Worm (Caenorhabditis elegans) whole organism, mixed stage, embryonic: ENCODE results near the gene spig-3.
"Not testable (repeated sequence)": the region's sequence is repeated elsewhere in the genome, so short reads cannot be mapped to it uniquely, and the experiment has no call there.

Experiments
- M03D4.4 ChIP-seq: sonication (generic microtip); optimal IDR thresholded peaks from 2 replicates; lab custom pipeline; 2017; ENCODE audit warnings: mild to moderate bottlenecking, missing genetic modification characterization, missing compliant biosample characterization
- bed-3 ChIP-seq: fragments of 200-800 bp; sonication (Bioruptor generic); optimal IDR thresholded peaks from 3 replicates; lab custom pipeline; 2018; ENCODE audit warnings: mild to moderate bottlenecking, missing genetic modification characterization, moderate library complexity, missing compliant biosample characterization
- blmp-1 ChIP-seq: fragments of 150-350 bp; optimal IDR thresholded peaks from 2 replicates; lab custom pipeline; 2014; ENCODE audit warnings: missing biosample characterization, missing genetic modification characterization
- ceh-83 ChIP-seq: fragments of 200-800 bp; sonication (Bioruptor generic); optimal IDR thresholded peaks from 2 replicates; lab custom pipeline; 2018; ENCODE audit warnings: mild to moderate bottlenecking, missing genetic modification characterization, missing compliant biosample characterization
- ces-1 ChIP-seq: fragments of 150-350 bp; optimal IDR thresholded peaks from 2 replicates; lab custom pipeline; 2014; ENCODE audit warnings: missing biosample characterization, missing genetic modification reagents, missing genetic modification characterization
- cnd-1 ChIP-seq: fragments of 200-800 bp; sonication (Bioruptor generic); optimal IDR thresholded peaks from 2 replicates; lab custom pipeline; 2018; ENCODE audit warnings: mild to moderate bottlenecking, missing genetic modification characterization, missing compliant biosample characterization
- elt-1 ChIP-seq: sonication (generic microtip); optimal IDR thresholded peaks from 2 replicates; lab custom pipeline; 2017; ENCODE audit warnings: missing genetic modification characterization, mild to moderate bottlenecking, missing compliant biosample characterization, antibody characterized with exemption, moderate library complexity, borderline replicate concordance; ENCODE audit not compliant: insufficient read depth
- elt-3 ChIP-seq: fragments of 150-350 bp; optimal IDR thresholded peaks from 2 replicates; lab custom pipeline; 2014; ENCODE audit warnings: missing biosample characterization, missing genetic modification characterization
- flh-1 ChIP-seq: fragments of 200-800 bp; sonication (Bioruptor generic); optimal IDR thresholded peaks from 2 replicates; lab custom pipeline; 2018; ENCODE audit warnings: mild to moderate bottlenecking, missing genetic modification characterization, moderate library complexity, missing compliant biosample characterization
- ham-2 ChIP-seq: fragments of 200-800 bp; sonication (Bioruptor generic); optimal IDR thresholded peaks from 2 replicates; lab custom pipeline; 2018; ENCODE audit warnings: mild to moderate bottlenecking, missing genetic modification characterization, missing compliant biosample characterization
- lin-13 ChIP-seq: fragments of 150-350 bp; optimal IDR thresholded peaks from 2 replicates; lab custom pipeline; 2014; ENCODE audit warnings: missing biosample characterization, missing genetic modification characterization
- lin-32 ChIP-seq: fragments of 200-800 bp; sonication (Bioruptor generic); optimal IDR thresholded peaks from 2 replicates; lab custom pipeline; 2018; ENCODE audit warnings: mild to moderate bottlenecking, missing genetic modification characterization, missing compliant biosample characterization
- lsy-2 ChIP-seq: fragments of 150-350 bp; optimal IDR thresholded peaks from 2 replicates; lab custom pipeline; 2014; ENCODE audit warnings: missing biosample characterization, missing genetic modification characterization
- mab-5 ChIP-seq: fragments of 150-350 bp; optimal IDR thresholded peaks from 2 replicates; lab custom pipeline; 2014; ENCODE audit warnings: missing biosample characterization, missing genetic modification characterization
- mep-1 ChIP-seq: fragments of 150-350 bp; optimal IDR thresholded peaks from 2 replicates; lab custom pipeline; 2017; ENCODE audit warnings: missing biosample characterization, missing genetic modification reagents, missing genetic modification characterization, inconsistent platforms
- mls-2 ChIP-seq: sonication (generic microtip); optimal IDR thresholded peaks from 2 replicates; lab custom pipeline; 2016; ENCODE audit warnings: mild to moderate bottlenecking, missing genetic modification characterization, moderate library complexity, missing compliant biosample characterization
- nhr-12 ChIP-seq: fragments of 150-350 bp; optimal IDR thresholded peaks from 2 replicates; lab custom pipeline; 2014; ENCODE audit warnings: missing biosample characterization, missing genetic modification characterization
- nhr-2 ChIP-seq: fragments of 150-350 bp; optimal IDR thresholded peaks from 2 replicates; lab custom pipeline; 2014; ENCODE audit warnings: missing biosample characterization, missing genetic modification characterization
- nhr-237 ChIP-seq: fragments of 150-350 bp; optimal IDR thresholded peaks from 2 replicates; lab custom pipeline; 2014; ENCODE audit warnings: missing biosample characterization, missing genetic modification characterization
- nhr-28 ChIP-seq: fragments of 150-350 bp; optimal IDR thresholded peaks from 2 replicates; lab custom pipeline; 2014; ENCODE audit warnings: missing biosample characterization, missing genetic modification characterization
- sem-2 ChIP-seq: fragments of 200-800 bp; sonication (Bioruptor generic); optimal IDR thresholded peaks from 2 replicates; lab custom pipeline; 2018; ENCODE audit warnings: mild to moderate bottlenecking, missing genetic modification characterization, missing compliant biosample characterization
- snpc-4 ChIP-seq: fragments of 150-350 bp; optimal IDR thresholded peaks from 2 replicates; lab custom pipeline; 2014; ENCODE audit warnings: missing biosample characterization, missing genetic modification characterization
- sptf-1 ChIP-seq: sonication (generic microtip); optimal IDR thresholded peaks from 2 replicates; lab custom pipeline; 2017; ENCODE audit warnings: mild to moderate bottlenecking, missing genetic modification characterization, moderate library complexity, missing compliant biosample characterization
- tbx-8 ChIP-seq: fragments of 200-800 bp; sonication (Bioruptor generic); optimal IDR thresholded peaks from 2 replicates; lab custom pipeline; 2018; ENCODE audit warnings: mild to moderate bottlenecking, missing genetic modification characterization, moderate library complexity, missing compliant biosample characterization
- unc-39 ChIP-seq: fragments of 150-350 bp; optimal IDR thresholded peaks from 2 replicates; lab custom pipeline; 2014; ENCODE audit warnings: missing biosample characterization, missing genetic modification characterization
- unc-62 ChIP-seq: fragments of 150-350 bp; optimal IDR thresholded peaks from 2 replicates; lab custom pipeline; 2014; ENCODE audit warnings: missing biosample characterization, missing genetic modification reagents, missing genetic modification characterization
- zip-8 ChIP-seq: fragments of 150-350 bp; optimal IDR thresholded peaks from 2 replicates; lab custom pipeline; 2014; ENCODE audit warnings: missing biosample characterization, missing genetic modification characterization
- ztf-11 ChIP-seq: fragments of 150-350 bp; optimal IDR thresholded peaks from 2 replicates; lab custom pipeline; 2014; ENCODE audit warnings: missing biosample characterization, missing genetic modification characterization

The spig-3 gene

ce11 chrV:14285803-14286202, 13.7 kb downstream of the spig-3 start, which contains the start of gene F40G12.11:
TSS of gene F40G12.11 (plus strand) at chrV:14286171.
- TF ChIP-seq nhr-28 (tag; lab: Kevin White, UChicago) (no peak), ceh-83 (GFP tag; lab: Kevin White, UChicago) (no peak), nhr-2 (no peak), zip-8 (tag; lab: Kevin White, UChicago) (no peak), ces-1 (GFP tag; lab: Kevin White, UChicago) (no peak), bed-3 (GFP tag; lab: Kevin White, UChicago) (no peak), sptf-1 (tag; lab: Kevin White, UChicago) (no peak), unc-62 (GFP tag; lab: Kevin White, UChicago) (no peak), elt-3 (no peak), snpc-4 (no peak), ztf-11 (tag; lab: Kevin White, UChicago) (no peak)

ce11 chrV:14283241-14283640, 16.2 kb downstream of the spig-3 start, which contains the start of gene F40G12.10:
TSS of gene F40G12.10 (plus strand) at chrV:14283541.
- TF ChIP-seq nhr-237 (tag; lab: Kevin White, UChicago) (no peak), blmp-1 (tag; lab: Kevin White, UChicago) (no peak), ham-2 (GFP tag; lab: Kevin White, UChicago) (no peak), lin-32 (GFP tag; lab: Kevin White, UChicago) (no peak)

ce11 chrV:14282222-14282709, 17.2 kb downstream of the spig-3 start, which contains the start of the genes srt-74 and F40G12.9:
TSS of gene srt-74 (minus strand) at chrV:14282322.
TSS of gene F40G12.9 (plus strand) at chrV:14282659.
- TF ChIP-seq elt-3 (no peak), M03D4.4 (tag; lab: Kevin White, UChicago) (no peak), lin-32 (GFP tag; lab: Kevin White, UChicago) (no peak), elt-1 (tag; lab: Kevin White, UChicago) (no peak), ztf-11 (tag; lab: Kevin White, UChicago) (no peak), snpc-4 (no peak), ham-2 (GFP tag; lab: Kevin White, UChicago) (no peak), sptf-1 (tag; lab: Kevin White, UChicago) (no peak), nhr-2 (no peak), unc-62 (GFP tag; lab: Kevin White, UChicago) (no peak), mep-1 (no peak), sem-2 (GFP tag; lab: Kevin White, UChicago) (no peak)
- TF ChIP-seq, all 35 proteins: peak for 0

ce11 chrV:14279777-14280176, 19.7 kb downstream of the spig-3 start, which contains the start of gene srt-33:
TSS of gene srt-33 (minus strand) at chrV:14279877.
- TF ChIP-seq tbx-8 (GFP tag; lab: Kevin White, UChicago) (no peak), cnd-1 (tag; lab: Kevin White, UChicago) (no peak), mab-5 (tag; lab: Kevin White, UChicago) (no peak), ceh-83 (GFP tag; lab: Kevin White, UChicago) (no peak), elt-1 (tag; lab: Kevin White, UChicago) (no peak), ces-1 (GFP tag; lab: Kevin White, UChicago) (no peak), lsy-2 (no peak), elt-3 (no peak), flh-1 (GFP tag; lab: Kevin White, UChicago) (no peak), unc-39 (tag; lab: Kevin White, UChicago) (no peak), lin-13 (tag; lab: Kevin White, UChicago) (no peak), unc-62 (GFP tag; lab: Kevin White, UChicago) (no peak), blmp-1 (tag; lab: Kevin White, UChicago) (no peak), M03D4.4 (tag; lab: Kevin White, UChicago) (no peak), mep-1 (no peak), nhr-12 (tag; lab: Kevin White, UChicago) (no peak), sem-2 (GFP tag; lab: Kevin White, UChicago) (no peak), mls-2 (tag; lab: Kevin White, UChicago) (no peak), zip-8 (tag; lab: Kevin White, UChicago) (no peak)

ce11 chrV:14274268-14274667, 25.2 kb downstream of the spig-3 start, which contains the start of gene F40G12.7:
TSS of gene F40G12.7 (plus strand) at chrV:14274568.
- TF ChIP-seq nhr-28 (tag; lab: Kevin White, UChicago); sem-2 (GFP tag; lab: Kevin White, UChicago); lsy-2: not testable (repeated sequence)
